Worm (Caenorhabditis elegans): ENCODE data around the gene F40G12.6.

ce11 chrV:14316525-14316924 lies 43.6 kb upstream of the F40G12.6 start, which contains the start of gene F47B8.2:
- TF ChIP-seq sdz-38 (tag; optimal IDR thresholded peaks at IDR 0.05) (no peak), nhr-120 (GFP tag; IDR thresholded peaks at IDR 0.05) (no peak), B0019.2 (GFP tag; conservative IDR thresholded peaks at IDR 0.05) (no peak), atf-7 (tag; optimal IDR thresholded peaks at IDR 0.05) (no peak), lir-1 (GFP tag; conservative IDR thresholded peaks at IDR 0.05) (no peak), snpc-1.3 (tag; optimal IDR thresholded peaks at IDR 0.05; ENCODE audit: insufficient read depth) (no peak), bed-2 (GFP tag; IDR thresholded peaks at IDR 0.05) (no peak), somi-1 (GFP tag; optimal IDR thresholded peaks at IDR 0.05) (no peak), K11D2.4 (GFP tag; IDR thresholded peaks at IDR 0.05) (no peak), hmg-1.2 (GFP tag; IDR thresholded peaks at IDR 0.05) (no peak), F22D6.2 (tag; optimal IDR thresholded peaks at IDR 0.05) (no peak), ZK185.1 (tag; optimal IDR thresholded peaks at IDR 0.05; ENCODE audit: poor library complexity, severe bottlenecking) (no peak), snpc-4 (GFP tag; optimal IDR thresholded peaks at IDR 0.05) (no peak), snpc-4 (tag; optimal IDR thresholded peaks at IDR 0.05) (no peak), ceh-79 (tag; optimal IDR thresholded peaks at IDR 0.05) (no peak)
